Fruit fly (Drosophila melanogaster) whole organism, prepupa: Measurements from ENCODE around the gene cni.

Source experiments
- Blimp-1 ChIP-seq: fragments of 200-800 bp; sonication (Bioruptor generic); optimal IDR thresholded peaks from 3 replicates; lab custom pipeline; 2017; ENCODE audit warnings: missing biosample characterization, missing genetic modification characterization, mild to moderate bottlenecking, moderate library complexity, missing genetic modification reagents
- CG10631 ChIP-seq: fragments of 200-800 bp; sonication (Bioruptor generic); optimal IDR thresholded peaks from 2 replicates; lab custom pipeline; 2016; ENCODE audit warnings: missing biosample characterization, missing genetic modification characterization
- CG11294 ChIP-seq: fragments of 200-800 bp; sonication (Bioruptor generic); IDR thresholded peaks from 2 replicates; pipeline ENCODE4 v1.3.6; 2022; ENCODE audit warnings: missing biosample characterization, missing genetic modification characterization
- CG11762 ChIP-seq: fragments of 200-800 bp; sonication (Bioruptor generic); optimal IDR thresholded peaks from 3 replicates; lab custom pipeline; 2016; ENCODE audit warnings: missing biosample characterization, missing genetic modification characterization; ENCODE audit not compliant: insufficient read depth
- CG1621 ChIP-seq: fragments of 200-800 bp; sonication (Bioruptor generic); optimal IDR thresholded peaks from 3 replicates; lab custom pipeline; 2018; ENCODE audit warnings: missing biosample characterization, mild to moderate bottlenecking, missing genetic modification characterization
- CG16779 ChIP-seq: fragments of 200-800 bp; sonication (Bioruptor generic); optimal IDR thresholded peaks from 3 replicates; lab custom pipeline; 2017; ENCODE audit warnings: missing biosample characterization, mild to moderate bottlenecking, missing genetic modification characterization
- CG3032 ChIP-seq: fragments of 200-800 bp; optimal IDR thresholded peaks from 2 replicates; lab custom pipeline; 2019; ENCODE audit warnings: missing biosample characterization, mild to moderate bottlenecking, missing genetic modification characterization, moderate library complexity
- CG34406 ChIP-seq: fragments of 200-800 bp; sonication (Bioruptor generic); optimal IDR thresholded peaks from 3 replicates; lab custom pipeline; 2016; ENCODE audit warnings: missing biosample characterization, missing genetic modification characterization
- CG6163 ChIP-seq: fragments of 200-800 bp; sonication (Bioruptor generic); IDR thresholded peaks from 3 replicates; pipeline ENCODE4 v1.3.6; 2022; ENCODE audit warnings: missing biosample characterization, missing genetic modification characterization
- CG6276 ChIP-seq: fragments of 200-800 bp; sonication (Bioruptor generic); optimal IDR thresholded peaks from 2 replicates; lab custom pipeline; 2017; ENCODE audit warnings: missing biosample characterization, mild to moderate bottlenecking, missing genetic modification characterization
- CG6792 ChIP-seq: fragments of 200-800 bp; sonication (Bioruptor generic); optimal IDR thresholded peaks from 3 replicates; lab custom pipeline; 2016; ENCODE audit warnings: missing biosample characterization, missing genetic modification characterization
- CG6808 ChIP-seq: fragments of 200-800 bp; sonication (Bioruptor generic); optimal IDR thresholded peaks from 3 replicates; lab custom pipeline; 2017; ENCODE audit warnings: missing biosample characterization, missing genetic modification characterization, mild to moderate bottlenecking, moderate library complexity, missing genetic modification reagents
- CG6854 ChIP-seq: fragments of 200-800 bp; sonication (Bioruptor generic); optimal IDR thresholded peaks from 2 replicates; lab custom pipeline; 2017; ENCODE audit warnings: missing biosample characterization, mild to moderate bottlenecking, missing genetic modification characterization
- CG8119 ChIP-seq: fragments of 200-800 bp; sonication (Bioruptor generic); IDR thresholded peaks from 3 replicates; pipeline ENCODE4 v1.3.6; 2022; ENCODE audit warnings: missing biosample characterization, missing genetic modification characterization
- Eip75B ChIP-seq: fragments of 200-800 bp; sonication (Bioruptor generic); optimal IDR thresholded peaks from 3 replicates; lab custom pipeline; 2016; ENCODE audit warnings: missing biosample characterization, missing genetic modification characterization
- Eip78C ChIP-seq: fragments of 200-800 bp; sonication (Bioruptor generic); peaks from one replicate; lab custom pipeline; 2016; ENCODE audit warnings: missing biosample characterization, missing genetic modification characterization
- Eip93F ChIP-seq: fragments of 200-800 bp; sonication (Bioruptor generic); optimal IDR thresholded peaks from 2 replicates; lab custom pipeline; 2016; ENCODE audit warnings: missing biosample characterization, mild to moderate bottlenecking, missing genetic modification characterization
- Ets96B ChIP-seq: fragments of 200-800 bp; optimal IDR thresholded peaks from 2 replicates; lab custom pipeline; 2019; ENCODE audit warnings: missing biosample characterization, mild to moderate bottlenecking, missing genetic modification characterization, moderate library complexity
- Gug ChIP-seq: fragments of 200-800 bp; sonication (Bioruptor generic); IDR thresholded peaks from 2 replicates; pipeline ENCODE4 v1.3.6; 2022; ENCODE audit warnings: missing biosample characterization, missing genetic modification characterization
- Hr38 ChIP-seq: sonication (Bioruptor generic); optimal IDR thresholded peaks from 2 replicates; lab custom pipeline; 2016; ENCODE audit warnings: missing biosample characterization, missing genetic modification characterization
- Hr39 ChIP-seq: fragments of 200-800 bp; sonication (Bioruptor generic); optimal IDR thresholded peaks from 2 replicates; lab custom pipeline; 2016; ENCODE audit warnings: missing biosample characterization, missing genetic modification characterization
- Lpt ChIP-seq: fragments of 200-800 bp; sonication (Bioruptor generic); optimal IDR thresholded peaks from 3 replicates; lab custom pipeline; 2016; ENCODE audit warnings: missing biosample characterization, missing genetic modification characterization
- Met ChIP-seq: fragments of 200-800 bp; sonication (Bioruptor generic); optimal IDR thresholded peaks from 3 replicates; lab custom pipeline; 2016; ENCODE audit warnings: missing biosample characterization, missing genetic modification characterization
- OdsH ChIP-seq: fragments of 200-800 bp; sonication (Bioruptor generic); optimal IDR thresholded peaks from 3 replicates; lab custom pipeline; 2016; ENCODE audit warnings: missing biosample characterization, missing genetic modification characterization
- Smox ChIP-seq: fragments of 200-800 bp; sonication (Bioruptor generic); optimal IDR thresholded peaks from 3 replicates; lab custom pipeline; 2016; ENCODE audit warnings: missing biosample characterization, missing genetic modification characterization
- Sox102F ChIP-seq: fragments of 200-800 bp; sonication (Bioruptor generic); optimal IDR thresholded peaks from 2 replicates; lab custom pipeline; 2016; ENCODE audit warnings: missing biosample characterization, mild to moderate bottlenecking, missing genetic modification characterization
- Sox14 ChIP-seq: fragments of 200-800 bp; sonication (Bioruptor generic); optimal IDR thresholded peaks from 3 replicates; lab custom pipeline; 2016; ENCODE audit warnings: missing biosample characterization, missing genetic modification characterization
- Sox15 ChIP-seq: fragments of 200-800 bp; sonication (Bioruptor generic); optimal IDR thresholded peaks from 3 replicates; lab custom pipeline; 2016; ENCODE audit warnings: missing biosample characterization, missing genetic modification characterization
- achi ChIP-seq: fragments of 200-800 bp; sonication (Bioruptor generic); optimal IDR thresholded peaks from 3 replicates; lab custom pipeline; 2016; ENCODE audit warnings: missing biosample characterization, missing genetic modification characterization
- acj6 ChIP-seq: fragments of 200-800 bp; sonication (Bioruptor generic); optimal IDR thresholded peaks from 3 replicates; lab custom pipeline; 2016; ENCODE audit warnings: missing biosample characterization, missing genetic modification characterization
- cyc ChIP-seq: fragments of 200-800 bp; sonication (Bioruptor generic); optimal IDR thresholded peaks from 3 replicates; lab custom pipeline; 2016; ENCODE audit warnings: missing biosample characterization, missing genetic modification characterization
- dac ChIP-seq: fragments of 200-800 bp; sonication (Bioruptor generic); optimal IDR thresholded peaks from 2 replicates; lab custom pipeline; 2017; ENCODE audit warnings: missing biosample characterization, mild to moderate bottlenecking, missing genetic modification characterization
- fkh ChIP-seq: fragments of 200-800 bp; sonication (Bioruptor generic); optimal IDR thresholded peaks from 3 replicates; lab custom pipeline; 2017; ENCODE audit warnings: missing biosample characterization, mild to moderate bottlenecking, missing genetic modification characterization, moderate library complexity
- lz ChIP-seq: fragments of 200-800 bp; sonication (Bioruptor generic); optimal IDR thresholded peaks from 3 replicates; lab custom pipeline; 2016; ENCODE audit warnings: missing biosample characterization, missing genetic modification characterization
- net ChIP-seq: fragments of 200-800 bp; sonication (Bioruptor generic); optimal IDR thresholded peaks from 3 replicates; lab custom pipeline; 2016; ENCODE audit warnings: missing biosample characterization, missing genetic modification characterization
- salr ChIP-seq, 2 experiments: fragments of 200-800 bp; sonication (Bioruptor generic); optimal IDR thresholded peaks; 3 replicates each; lab custom pipeline; 2016 to 2018; ENCODE audit warnings: missing biosample characterization in 2 of 2, missing genetic modification characterization in 2 of 2, mild to moderate bottlenecking in 1 of 2
- spab ChIP-seq: fragments of 200-800 bp; sonication (Bioruptor generic); optimal IDR thresholded peaks from 2 replicates; lab custom pipeline; 2017; ENCODE audit warnings: missing biosample characterization, mild to moderate bottlenecking, missing genetic modification characterization, missing genetic modification reagents
- ss ChIP-seq, 2 experiments: fragments of 200-800 bp; sonication (Bioruptor generic); optimal IDR thresholded peaks; 2 replicates in 1 of 2; 3 replicates in 1 of 2; lab custom pipeline; 2017 to 2018; ENCODE audit warnings: mild to moderate bottlenecking in 2 of 2, missing biosample characterization in 2 of 2, missing genetic modification characterization in 2 of 2, moderate library complexity in 1 of 2
- svp ChIP-seq: fragments of 200-800 bp; sonication (Bioruptor generic); peaks from one replicate; lab custom pipeline; 2016; ENCODE audit warnings: missing biosample characterization, missing genetic modification characterization
- topi ChIP-seq: fragments of 200-800 bp; sonication (Bioruptor generic); optimal IDR thresholded peaks from 3 replicates; lab custom pipeline; 2016; ENCODE audit warnings: missing biosample characterization, missing genetic modification characterization
- vri ChIP-seq: fragments of 200-800 bp; sonication (Bioruptor generic); optimal IDR thresholded peaks from 3 replicates; lab custom pipeline; 2016; ENCODE audit warnings: missing biosample characterization, mild to moderate bottlenecking, missing genetic modification characterization

Gene cni

DNA sequence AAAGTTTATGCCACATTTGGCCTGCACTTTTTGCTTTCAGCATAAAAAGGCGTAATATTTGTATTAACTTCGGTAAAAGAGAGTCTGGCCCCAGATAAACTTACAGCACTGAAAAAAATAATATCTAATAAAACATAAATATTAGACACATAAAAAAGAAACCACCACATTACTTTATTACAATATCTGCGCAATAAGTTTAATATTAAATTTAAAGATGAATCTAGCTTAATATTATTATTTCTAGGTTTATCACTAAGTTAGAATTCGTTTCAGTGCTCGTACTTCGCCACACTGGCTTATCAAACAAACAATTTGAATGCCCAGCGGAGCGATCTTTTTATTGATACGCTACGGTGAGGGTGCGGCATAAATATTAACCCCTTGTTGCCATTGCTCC lies 47.3 kb upstream of the cni start (continued):
- TF ChIP-seq Hr39 (GFP tag; lab: Kevin White, UChicago) = no peak
- peak; percentile 39 for TF ChIP-seq OdsH (GFP tag; lab: Kevin White, UChicago)
- TF ChIP-seq Lpt (GFP tag; lab: Kevin White, UChicago) = no peak
- TF ChIP-seq CG6163 = no peak
- TF ChIP-seq Met = no peak
- peak; percentile 4 for TF ChIP-seq CG6792 (GFP tag; lab: Kevin White, UChicago)
- no peak for TF ChIP-seq Sox14
- no peak for TF ChIP-seq Sox15 (GFP tag; lab: Kevin White, UChicago)
- TF ChIP-seq achi (GFP tag; lab: Kevin White, UChicago) = peak; percentile 11
- no peak for TF ChIP-seq CG16779 (tag; lab: Kevin White, UChicago)
- TF ChIP-seq CG6276 (GFP tag; lab: Kevin White, UChicago) = no peak
- no peak for TF ChIP-seq Ets96B (tag; lab: Kevin White, UChicago)
- no peak for TF ChIP-seq CG8119 (GFP tag; lab: Robert Waterston, UW)
- no peak for TF ChIP-seq CG11294 (GFP tag; lab: Robert Waterston, UW)
- TF ChIP-seq Hr38 (GFP tag; lab: Kevin White, UChicago) = no peak

DNA sequence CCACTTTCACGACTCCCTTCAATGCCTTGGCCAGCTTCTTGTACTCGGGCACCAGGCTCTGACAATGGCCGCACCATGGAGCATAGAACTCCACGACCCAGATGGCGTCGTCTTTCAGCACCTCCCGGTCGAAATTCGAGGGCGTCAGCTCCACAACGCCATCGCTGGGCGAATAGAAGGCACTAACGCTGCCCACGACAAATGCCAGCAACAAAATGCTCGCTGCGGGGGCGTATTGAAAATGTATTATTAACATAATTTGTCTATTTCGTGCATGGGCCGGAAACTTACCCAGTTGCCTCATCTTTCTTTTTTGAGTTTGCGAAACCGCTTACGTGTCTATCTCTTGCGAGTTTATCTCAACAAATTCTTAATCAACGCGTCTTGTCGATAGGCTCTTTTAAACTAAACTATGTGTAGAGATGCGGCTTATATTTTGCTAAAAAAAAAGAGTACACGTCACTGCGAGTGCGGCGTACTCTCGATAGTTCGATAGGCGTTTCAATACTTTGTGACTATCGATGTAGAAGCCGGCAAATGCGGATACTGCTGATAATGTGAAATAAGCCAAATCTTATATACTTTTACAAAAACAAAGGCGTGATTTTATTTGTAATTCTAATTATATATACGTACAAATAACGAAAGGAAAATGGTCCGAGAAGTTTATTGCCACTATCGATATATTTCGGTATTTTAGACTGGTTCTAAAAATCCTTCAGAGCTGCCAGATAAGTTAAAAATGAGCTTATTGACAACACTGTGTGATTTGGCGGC lies 45.9 kb upstream of the cni start, which contains the start of gene CaBP1:
TSS of gene CaBP1 (minus strand) at position 487 of the 777 bp plus-strand sequence.
- TF ChIP-seq CG6854 (GFP tag; lab: Kevin White, UChicago) (peak; percentile 38), Blimp-1 (GFP tag; lab: Kevin White, UChicago) (no peak), Eip78C (peak; percentile 19), topi (GFP tag; lab: Kevin White, UChicago) (peak; percentile 2), vri (GFP tag; lab: Kevin White, UChicago) (peak; percentile 16), Eip93F (no peak), lz (GFP tag; lab: Kevin White, UChicago) (peak; percentile 21), CG6808 (GFP tag; lab: Kevin White, UChicago) (no peak), CG1621 (tag; lab: Kevin White, UChicago) (peak; percentile 3), cyc (GFP tag; lab: Kevin White, UChicago) (no peak), CG16779 (tag; lab: Kevin White, UChicago) (no peak)
- TF ChIP-seq, all 60 proteins: peak for 6

DNA sequence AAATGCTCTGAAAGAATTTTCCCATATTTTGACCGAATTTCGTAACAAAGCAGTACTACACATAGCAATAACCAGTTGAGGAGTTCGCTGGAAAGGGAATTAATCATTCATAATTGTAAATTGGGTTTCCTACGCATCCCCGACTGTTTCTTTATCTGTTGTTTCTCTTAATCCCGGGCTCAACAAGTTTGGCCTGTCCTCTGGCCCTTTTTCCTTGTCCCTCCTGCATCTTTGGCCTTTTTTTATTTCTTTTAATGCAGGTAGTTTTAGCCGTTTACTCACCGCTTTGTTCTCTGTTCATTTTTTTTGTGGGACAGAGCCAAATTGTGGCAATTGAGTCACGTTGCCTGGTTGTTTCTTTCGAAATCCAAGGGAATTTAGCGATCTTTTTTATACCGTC lies 43.2 kb upstream of the cni start:
- TF ChIP-seq ss (GFP tag; optimal IDR thresholded peaks at IDR 0.05; lab: Kevin White, UChicago) = peak; percentile 10 to 24
- TF ChIP-seq fkh (GFP tag; lab: Kevin White, UChicago) = no peak
- TF ChIP-seq CG3032 (tag; lab: Kevin White, UChicago) = no peak
- no peak for TF ChIP-seq Eip93F
- TF ChIP-seq CG6808 (GFP tag; lab: Kevin White, UChicago) = peak; percentile 3
- TF ChIP-seq Smox (GFP tag; lab: Kevin White, UChicago) = no peak
- peak; percentile 53 for TF ChIP-seq svp (GFP tag; lab: Kevin White, UChicago)

DNA sequence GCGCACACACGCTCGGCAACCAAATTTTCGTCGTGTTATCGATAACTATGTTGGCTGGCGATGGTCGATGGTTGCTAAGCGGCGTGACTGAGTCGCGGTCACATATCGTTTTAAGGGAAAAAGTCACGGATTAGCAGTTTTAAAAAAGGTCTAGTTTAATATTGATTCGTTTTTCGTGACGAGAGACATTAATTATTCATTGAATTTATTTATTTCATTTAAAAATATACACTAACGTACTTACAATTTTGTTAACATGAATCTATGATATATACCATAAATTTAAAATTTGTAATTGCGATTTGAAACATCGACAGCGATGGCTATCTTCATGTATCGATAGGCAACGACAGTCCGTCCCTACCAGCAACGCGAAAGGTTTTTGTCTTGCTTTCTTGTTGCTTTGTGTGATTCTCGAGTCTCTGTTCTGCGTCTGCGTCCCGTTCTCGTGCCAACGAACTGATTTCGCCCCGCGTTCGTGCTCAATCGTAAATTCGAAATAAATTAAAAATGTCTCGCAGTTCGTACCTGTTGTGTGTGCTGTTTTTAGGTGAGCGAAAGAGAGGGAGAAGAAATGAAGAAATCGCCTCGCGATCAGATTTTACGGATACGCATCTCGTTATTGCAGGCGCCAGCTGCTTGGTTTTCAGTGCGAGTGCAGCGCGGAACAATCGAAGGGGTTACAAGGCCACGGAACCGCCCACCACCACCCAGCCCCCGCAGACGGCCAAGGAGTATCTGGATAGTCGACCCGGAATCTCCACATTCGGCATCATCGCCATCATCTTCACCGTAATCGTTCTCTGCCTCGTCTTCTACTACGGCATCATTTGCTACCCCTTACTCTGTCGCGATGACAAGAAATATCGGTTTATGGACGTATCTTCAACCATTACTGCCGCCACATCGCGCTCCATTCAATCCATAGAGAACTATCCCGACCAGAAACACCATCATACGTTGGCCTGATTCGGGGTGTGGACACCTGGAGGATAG lies 42.4 kb upstream of the cni start, which contains the start of the genes Hyls1, chif and CG4455:
TSS of gene Hyls1 (minus strand) at position 44 of the 996 bp plus-strand sequence.
TSS of gene chif (minus strand) at position 44 of the 996 bp plus-strand sequence.
TSS of gene CG4455 (plus strand) at position 350 of the 996 bp plus-strand sequence.
- TF ChIP-seq Eip75B (GFP tag; lab: Kevin White, UChicago) (no peak), Eip78C (peak; percentile 65), fkh (GFP tag; lab: Kevin White, UChicago) (no peak), ss (GFP tag; optimal IDR thresholded peaks at IDR 0.05; lab: Kevin White, UChicago) (no peak), Met (no peak), Sox14 (peak; percentile 46), spab (GFP tag; lab: Kevin White, UChicago) (no peak), acj6 (peak; percentile 31), Sox102F (GFP tag; lab: Kevin White, UChicago) (peak; percentile 28), CG6854 (GFP tag; lab: Kevin White, UChicago) (no peak), CG11762 (GFP tag; lab: Kevin White, UChicago) (no peak), CG16779 (tag; lab: Kevin White, UChicago) (no peak), CG6808 (GFP tag; lab: Kevin White, UChicago) (peak; percentile 26), Lpt (GFP tag; lab: Kevin White, UChicago) (no peak), vri (GFP tag; lab: Kevin White, UChicago) (no peak), salr (GFP tag; optimal IDR thresholded peaks at IDR 0.05; lab: Kevin White, UChicago) (no peak), CG34406 (GFP tag; lab: Kevin White, UChicago) (peak; percentile 6), net (GFP tag; lab: Kevin White, UChicago) (peak; percentile 10), dac (GFP tag; lab: Kevin White, UChicago) (no peak), CG10631 (peak; percentile 41), Gug (GFP tag; lab: Robert Waterston, UW) (no peak)
